Worm (Caenorhabditis elegans) whole organism, L1 larva: ENCODE results near the gene txt-2.
"Not testable (repeated sequence)": the region's sequence is repeated elsewhere in the genome, so short reads cannot be mapped to it uniquely, and the experiment has no call there.

Source experiments
- ces-1 ChIP-seq: fragments of 150-350 bp; optimal IDR thresholded peaks from 2 replicates; lab custom pipeline; 2014; ENCODE audit warnings: missing biosample characterization, missing genetic modification reagents, missing genetic modification characterization
- nhr-11 ChIP-seq: fragments of 150-350 bp; optimal IDR thresholded peaks from 2 replicates; lab custom pipeline; 2014; ENCODE audit warnings: missing biosample characterization, missing genetic modification characterization
- skn-1 ChIP-seq: fragments of 150-350 bp; optimal IDR thresholded peaks from 2 replicates; lab custom pipeline; 2014; ENCODE audit warnings: missing biosample characterization, missing genetic modification characterization
- sup-37 ChIP-seq: fragments of 200-800 bp; sonication (Bioruptor generic); optimal IDR thresholded peaks from 2 replicates; lab custom pipeline; 2018; ENCODE audit warnings: mild to moderate bottlenecking, missing genetic modification characterization, missing compliant biosample characterization
- unc-130 ChIP-seq: fragments of 150-350 bp; optimal IDR thresholded peaks from 2 replicates; lab custom pipeline; 2017; ENCODE audit warnings: missing biosample characterization, missing genetic modification characterization, inconsistent platforms
- unc-62 ChIP-seq: fragments of 150-350 bp; optimal IDR thresholded peaks from 2 replicates; lab custom pipeline; 2014; ENCODE audit warnings: missing biosample characterization, missing genetic modification reagents, missing genetic modification characterization

ce11 chrV:265062-265963, 25.0 kb upstream of the txt-2 start:
- not testable (repeated sequence) for TF ChIP-seq unc-130 (tag; lab: Kevin White, UChicago); unc-62; ces-1; skn-1 (tag; lab: Kevin White, UChicago); sup-37; nhr-11 (tag; lab: Kevin White, UChicago)
